Fruit fly (Drosophila melanogaster) whole organism, pupa: ENCODE data around the gene Trs33.

ENCODE experiments used
- CG13204 ChIP-seq: fragments of 200-800 bp; sonication (Bioruptor generic); optimal IDR thresholded peaks from 2 replicates; lab custom pipeline; 2018; ENCODE audit warnings: missing biosample characterization, mild to moderate bottlenecking, missing genetic modification characterization, moderate library complexity
- CG4496 ChIP-seq: fragments of 200-800 bp; sonication (Bioruptor generic); IDR thresholded peaks from 3 replicates; pipeline ENCODE4 v1.3.6; 2022; ENCODE audit warnings: missing biosample characterization, missing genetic modification characterization
- CG8159 ChIP-seq: fragments of 200-800 bp; sonication (Bioruptor generic); optimal IDR thresholded peaks from 3 replicates; lab custom pipeline; 2018; ENCODE audit warnings: missing biosample characterization, mild to moderate bottlenecking, missing genetic modification characterization, moderate library complexity
- CG8301 ChIP-seq: fragments of 200-800 bp; sonication (Bioruptor generic); optimal IDR thresholded peaks from 2 replicates; lab custom pipeline; 2018; ENCODE audit warnings: missing biosample characterization, mild to moderate bottlenecking, missing genetic modification characterization
- Ets98B ChIP-seq: fragments of 200-800 bp; sonication (Bioruptor generic); IDR thresholded peaks from 2 replicates; pipeline ENCODE4 v1.3.6; 2022; ENCODE audit warnings: missing biosample characterization, missing genetic modification characterization
- Snoo ChIP-seq: fragments of 200-800 bp; sonication (Bioruptor generic); optimal IDR thresholded peaks from 3 replicates; lab custom pipeline; 2017; ENCODE audit warnings: missing biosample characterization, mild to moderate bottlenecking, missing genetic modification characterization, inconsistent platforms
- gl ChIP-seq: fragments of 200-800 bp; sonication (Bioruptor generic); optimal IDR thresholded peaks from 2 replicates; lab custom pipeline; 2018; ENCODE audit warnings: missing biosample characterization, mild to moderate bottlenecking, missing genetic modification characterization

DNA sequence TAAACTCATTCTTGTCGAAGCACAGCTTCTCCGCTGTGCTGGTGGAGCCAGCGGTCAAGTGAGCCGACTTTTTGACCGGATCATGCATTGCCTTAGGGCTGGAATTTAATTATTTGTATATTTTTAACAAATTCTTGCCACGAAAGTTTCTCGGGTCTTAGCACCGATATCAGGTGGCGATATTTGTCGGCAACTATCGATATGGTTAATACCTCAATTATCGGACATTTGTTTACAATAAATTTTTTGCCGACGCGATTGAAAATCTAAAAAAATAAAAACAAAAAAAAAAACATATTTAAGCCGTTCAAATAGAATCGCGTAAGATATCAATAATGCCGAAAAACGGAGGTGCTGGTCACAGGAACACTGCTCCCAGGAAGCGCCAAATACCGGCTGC is 10.7 kb upstream of the Trs33 start, which contains the start of the genes Cog2 and Trax:
- TF ChIP-seq CG8301 (no peak), CG4496 (no peak), CG8159 (tag; lab: Kevin White, UChicago) (no peak), gl (no peak), Ets98B (GFP tag; lab: Robert Waterston, UW) (no peak), Snoo (no peak), CG13204 (GFP tag; lab: Kevin White, UChicago) (no peak)
